Worm (Caenorhabditis elegans): ENCODE results near the gene Y54G2A.77.

- TF ChIP-seq dao-5 (tag; optimal IDR thresholded peaks at IDR 0.05) (no peak), W03F9.2 (tag; optimal IDR thresholded peaks at IDR 0.05) (no peak), him-1 (tag; optimal IDR thresholded peaks at IDR 0.05) (no peak)
Observed at ce11 chrIV:2776733-2777132, 14.3 kb downstream of the Y54G2A.77 start.

All from whole organism, L4/young adult.